ENCODE assay signal across 4 fruit fly cellular contexts in the genomic region with DNA sequence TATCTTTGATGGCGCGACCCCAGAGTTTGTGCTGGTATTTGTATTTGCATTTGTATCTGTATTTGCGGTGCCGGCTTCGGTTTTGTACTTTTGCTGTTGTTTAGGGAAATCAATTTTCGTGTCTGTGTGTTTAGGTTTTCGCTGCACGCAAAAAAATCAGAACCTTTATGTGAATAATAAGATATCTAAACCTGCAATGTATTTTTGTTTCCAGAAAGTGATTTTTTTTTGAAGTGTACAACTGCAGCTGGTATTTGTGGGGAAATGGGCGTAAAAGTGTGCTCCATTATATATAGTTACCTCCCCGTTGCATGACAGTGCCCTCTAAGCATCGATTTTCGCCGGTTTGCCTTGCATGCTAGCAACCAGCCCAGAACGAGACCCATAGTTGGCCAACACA.
TF ChIP-seq lines count a peak whose summit lies in the region.

No protein-coding gene starts in this region.

- no peak for TF ChIP-seq CTCF in whole organism, embryonic (GFP tag; optimal IDR thresholded peaks at IDR 0.05; lab: Kevin White, UChicago)

TF ChIP-seq in whole organism, adult, 20 proteins besides CTCF, POLR2A, EP300 and RAD21:
- TF ChIP-seq bab1 (GFP tag; optimal IDR thresholded peaks at IDR 0.05; lab: Kevin White, UChicago) (no peak), cnc (optimal IDR thresholded peaks at IDR 0.05; lab: Kevin White, UChicago) (no peak), CG5204 (GFP tag; optimal IDR thresholded peaks at IDR 0.05; lab: Kevin White, UChicago) (peak; percentile 9)

TF ChIP-seq in whole organism, embryonic, 481 proteins besides CTCF, POLR2A, EP300 and RAD21 (continues in another document):
- TF ChIP-seq HLH54F (GFP tag; optimal IDR thresholded peaks at IDR 0.05; lab: Kevin White, UChicago) (no peak), fru (optimal IDR thresholded peaks at IDR 0.05; lab: Kevin White, UChicago) (no peak), CG32767 (GFP tag; IDR thresholded peaks at IDR 0.05; lab: Robert Waterston, UW) (no peak), sug (tag; optimal IDR thresholded peaks at IDR 0.05; lab: Kevin White, UChicago) (no peak), Xrp1 (GFP tag; IDR thresholded peaks at IDR 0.05; lab: Robert Waterston, UW) (peak; percentile 42; the same call in 1 of the 2 replicates), bowl (GFP tag; IDR thresholded peaks at IDR 0.05; lab: Robert Waterston, UW) (no peak), pan (optimal IDR thresholded peaks at IDR 0.05; lab: Kevin White, UChicago) (no peak), pan (GFP tag; optimal IDR thresholded peaks at IDR 0.05 in 1 of 2, IDR thresholded peaks at IDR 0.05 in 1 of 2) (peak in 1 of 2 experiments; percentile 5), Mad (GFP tag; optimal IDR thresholded peaks at IDR 0.05; lab: Kevin White, UChicago) (no peak), Sox102F (GFP tag; optimal IDR thresholded peaks at IDR 0.05; lab: Kevin White, UChicago) (peak; percentile 16), so (GFP tag; IDR thresholded peaks at IDR 0.05; lab: Robert Waterston, UW) (0 out of 3 replicates have a peak, but pooled peaks have one; percentile 30), CG11504 (tag; optimal IDR thresholded peaks at IDR 0.05; lab: Kevin White, UChicago) (peak; percentile 19), tup (GFP tag; optimal IDR thresholded peaks at IDR 0.05; lab: Kevin White, UChicago) (no peak), ap (GFP tag; IDR thresholded peaks at IDR 0.05; lab: Robert Waterston, UW) (no peak), CG9215 (GFP tag; IDR thresholded peaks at IDR 0.05; lab: Robert Waterston, UW) (no peak), pho (GFP tag; optimal IDR thresholded peaks at IDR 0.05; lab: Kevin White, UChicago) (no peak), pros (GFP tag; optimal IDR thresholded peaks at IDR 0.05; lab: Kevin White, UChicago) (no peak), CG30020 (tag; optimal IDR thresholded peaks at IDR 0.05; lab: Kevin White, UChicago) (no peak), prd (optimal IDR thresholded peaks at IDR 0.05; lab: Kevin White, UChicago) (no peak), prd (GFP tag; IDR thresholded peaks at IDR 0.05; lab: Robert Waterston, UW) (peak; percentile 27; the same call in 1 of the 3 replicates), sd (tag; optimal IDR thresholded peaks at IDR 0.05; lab: Kevin White, UChicago) (no peak), Ptx1 (GFP tag; IDR thresholded peaks at IDR 0.05; lab: Robert Waterston, UW) (peak; percentile 38; the same call in 1 of the 2 replicates), CG18599 (GFP tag; optimal IDR thresholded peaks at IDR 0.05; lab: Kevin White, UChicago) (no peak), jigr1 (GFP tag; IDR thresholded peaks at IDR 0.05; lab: Robert Waterston, UW) (no peak), CG12744 (GFP tag; optimal IDR thresholded peaks at IDR 0.05; lab: Kevin White, UChicago) (no peak), CG7839 (tag; optimal IDR thresholded peaks at IDR 0.05; lab: Kevin White, UChicago) (peak; percentile 8), CG43689 (GFP tag; IDR thresholded peaks at IDR 0.05; lab: Robert Waterston, UW) (no peak), fd96Cb (tag; optimal IDR thresholded peaks at IDR 0.05; lab: Kevin White, UChicago) (no peak)

TF ChIP-seq in whole organism, prepupa, 60 proteins besides CTCF, POLR2A, EP300 and RAD21:
- TF ChIP-seq Hr4 (GFP tag; optimal IDR thresholded peaks at IDR 0.05; lab: Kevin White, UChicago) (peak; percentile 15), CG6163 (GFP tag; IDR thresholded peaks at IDR 0.05; lab: Robert Waterston, UW) (peak; percentile 34; the same call in 1 of the 3 replicates), Sox14 (GFP tag; optimal IDR thresholded peaks at IDR 0.05; lab: Kevin White, UChicago) (no peak), CG3919 (GFP tag; optimal IDR thresholded peaks at IDR 0.05; lab: Kevin White, UChicago) (peak; percentile 36), Eip93F (GFP tag; optimal IDR thresholded peaks at IDR 0.05; lab: Kevin White, UChicago) (no peak), Gug (GFP tag; IDR thresholded peaks at IDR 0.05; lab: Robert Waterston, UW) (no peak), topi (GFP tag; optimal IDR thresholded peaks at IDR 0.05; lab: Kevin White, UChicago) (no peak), Lpt (GFP tag; optimal IDR thresholded peaks at IDR 0.05; lab: Kevin White, UChicago) (no peak), CG6276 (GFP tag; optimal IDR thresholded peaks at IDR 0.05; lab: Kevin White, UChicago) (no peak), CG8319 (GFP tag; optimal IDR thresholded peaks at IDR 0.05; lab: Kevin White, UChicago) (no peak), CG32006 (GFP tag; optimal IDR thresholded peaks at IDR 0.05; lab: Kevin White, UChicago) (peak; percentile 28), CG15336 (GFP tag; IDR thresholded peaks at IDR 0.05; lab: Robert Waterston, UW) (0 out of 2 replicates have a peak, but pooled peaks have one; percentile 12), CG16779 (tag; optimal IDR thresholded peaks at IDR 0.05; lab: Kevin White, UChicago) (no peak), CG6792 (GFP tag; optimal IDR thresholded peaks at IDR 0.05; lab: Kevin White, UChicago) (no peak), CG7368 (GFP tag; optimal IDR thresholded peaks at IDR 0.05; lab: Kevin White, UChicago) (no peak), CG8632 (GFP tag; optimal IDR thresholded peaks at IDR 0.05; lab: Kevin White, UChicago) (no peak), dsx (GFP tag; optimal IDR thresholded peaks at IDR 0.05; lab: Kevin White, UChicago; ENCODE audit: poor library complexity, severe bottlenecking) (no peak), OdsH (GFP tag; optimal IDR thresholded peaks at IDR 0.05; lab: Kevin White, UChicago) (no peak), CG8119 (GFP tag; IDR thresholded peaks at IDR 0.05; lab: Robert Waterston, UW) (0 out of 3 replicates have a peak, but pooled peaks have one; percentile 32), fkh (GFP tag; optimal IDR thresholded peaks at IDR 0.05; lab: Kevin White, UChicago) (peak; percentile 16), CG10631 (GFP tag; optimal IDR thresholded peaks at IDR 0.05; lab: Kevin White, UChicago) (no peak), salr (GFP tag; optimal IDR thresholded peaks at IDR 0.05; lab: Kevin White, UChicago) (no peak), CG34406 (GFP tag; optimal IDR thresholded peaks at IDR 0.05; lab: Kevin White, UChicago) (no peak), eg (GFP tag; IDR thresholded peaks at IDR 0.05; lab: Robert Waterston, UW) (peak; percentile 53; the same call in 1 of the 3 replicates), achi (GFP tag; optimal IDR thresholded peaks at IDR 0.05; lab: Kevin White, UChicago) (no peak), CG31627 (GFP tag; optimal IDR thresholded peaks at IDR 0.05; lab: Kevin White, UChicago) (no peak), CG6808 (GFP tag; optimal IDR thresholded peaks at IDR 0.05; lab: Kevin White, UChicago) (no peak)

TF ChIP-seq in whole organism, pupa, 21 proteins besides CTCF, POLR2A, EP300 and RAD21:
- TF ChIP-seq CG10348 (GFP tag; IDR thresholded peaks at IDR 0.05; lab: Robert Waterston, UW): no peak
- TF ChIP-seq CG8301 (tag; optimal IDR thresholded peaks at IDR 0.05; lab: Kevin White, UChicago): peak; percentile 14
- no peak for TF ChIP-seq Pif1B (GFP tag; optimal IDR thresholded peaks at IDR 0.05; lab: Kevin White, UChicago)
- peak; percentile 1 for TF ChIP-seq CG17806 (tag; optimal IDR thresholded peaks at IDR 0.05; lab: Kevin White, UChicago)
- no peak for TF ChIP-seq CG12605 (GFP tag; IDR thresholded peaks at IDR 0.05; lab: Robert Waterston, UW)
- TF ChIP-seq CG14655 (GFP tag; optimal IDR thresholded peaks at IDR 0.05; lab: Kevin White, UChicago): peak; percentile 49
- TF ChIP-seq EcR (GFP tag; optimal IDR thresholded peaks at IDR 0.05; lab: Kevin White, UChicago): no peak
- TF ChIP-seq CG15710 (tag; optimal IDR thresholded peaks at IDR 0.05; lab: Kevin White, UChicago): no peak
- TF ChIP-seq Snoo (tag; optimal IDR thresholded peaks at IDR 0.05; lab: Kevin White, UChicago): no peak
- peak; percentile 71; the same call in 1 of the 3 replicates for TF ChIP-seq fd96Ca (GFP tag; IDR thresholded peaks at IDR 0.05; lab: Robert Waterston, UW)
- TF ChIP-seq CG32121 (GFP tag; IDR thresholded peaks at IDR 0.05; lab: Robert Waterston, UW): 0 out of 2 replicates have a peak, but pooled peaks have one; percentile 41
- 0 out of 2 replicates have a peak, but pooled peaks have one; percentile 24 for TF ChIP-seq Ets98B (GFP tag; IDR thresholded peaks at IDR 0.05; lab: Robert Waterston, UW)
- no peak for TF ChIP-seq gl (tag; optimal IDR thresholded peaks at IDR 0.05; lab: Kevin White, UChicago)
- TF ChIP-seq CG13204 (GFP tag; optimal IDR thresholded peaks at IDR 0.05; lab: Kevin White, UChicago): no peak
- TF ChIP-seq CG8159 (tag; optimal IDR thresholded peaks at IDR 0.05; lab: Kevin White, UChicago): no peak
- peak; percentile 49; the same call in 2 of the 3 replicates for TF ChIP-seq CG4496 (GFP tag; IDR thresholded peaks at IDR 0.05; lab: Robert Waterston, UW)
- no peak for TF ChIP-seq CG34367 (tag; optimal IDR thresholded peaks at IDR 0.05; lab: Kevin White, UChicago)
